Worm (Caenorhabditis elegans): ENCODE results near the gene slcf-2.

Gene slcf-2

ce11 chrX:3424516-3424915 is 30.9 kb downstream of the slcf-2 start, which contains the start of gene ZK813.6:
Gene ZK813.6, plus strand, starts transcription at chrX:3424816.
- TF ChIP-seq F37B4.10 (GFP tag; IDR thresholded peaks at IDR 0.05) (no peak), ztf-22 (GFP tag; optimal IDR thresholded peaks at IDR 0.05) (no peak), lsl-1 (GFP tag; optimal IDR thresholded peaks at IDR 0.05) (no peak), cebp-2 (GFP tag; IDR thresholded peaks at IDR 0.05) (no peak)

- TF ChIP-seq ztf-25 (GFP tag; IDR thresholded peaks at IDR 0.05) (no peak), ZK185.1 (tag; optimal IDR thresholded peaks at IDR 0.05; ENCODE audit: poor library complexity, severe bottlenecking) (no peak), B0035.1 (tag; optimal IDR thresholded peaks at IDR 0.05) (no peak), madf-6 (GFP tag; IDR thresholded peaks at IDR 0.05) (no peak), efl-1 (GFP tag; optimal IDR thresholded peaks at IDR 0.05) (no peak), bed-2 (GFP tag; IDR thresholded peaks at IDR 0.05) (no peak), egl-18 (GFP tag; IDR thresholded peaks at IDR 0.05) (no peak), hmg-1.2 (GFP tag; IDR thresholded peaks at IDR 0.05) (no peak), Y67H2A.10 (GFP tag; conservative IDR thresholded peaks at IDR 0.05) (no peak), sea-2 (GFP tag; IDR thresholded peaks at IDR 0.05) (no peak), F57C9.4 (tag; optimal IDR thresholded peaks at IDR 0.05) (no peak)
Measured at ce11 chrX:3429122-3429521, 35.5 kb downstream of the slcf-2 start.

- TF ChIP-seq hrde-1 (tag; optimal IDR thresholded peaks at IDR 0.05; ENCODE audit: borderline replicate concordance) (no peak), ztf-22 (GFP tag; optimal IDR thresholded peaks at IDR 0.05) (no peak), unc-62 (GFP tag; optimal IDR thresholded peaks at IDR 0.05) (no peak), hsf-1 (GFP tag; IDR thresholded peaks at IDR 0.05) (no peak), hmg-20 (GFP tag; IDR thresholded peaks at IDR 0.05) (no peak), nfya-1 (tag; optimal IDR thresholded peaks at IDR 0.05; ENCODE audit: borderline replicate concordance, insufficient read depth) (no peak), dpff-1 (tag; optimal IDR thresholded peaks at IDR 0.05) (no peak), nfyb-1 (GFP tag; IDR thresholded peaks at IDR 0.05) (no peak), lsl-1 (GFP tag; optimal IDR thresholded peaks at IDR 0.05) (no peak), hmg-1.2 (GFP tag; IDR thresholded peaks at IDR 0.05) (no peak), hlh-12 (tag; optimal IDR thresholded peaks at IDR 0.05) (no peak), somi-1 (GFP tag; optimal IDR thresholded peaks at IDR 0.05) (no peak), lin-26 (GFP tag; IDR thresholded peaks at IDR 0.05) (no peak), Y95B8A.8 (GFP tag; IDR thresholded peaks at IDR 0.05) (no peak), die-1 (tag; optimal IDR thresholded peaks at IDR 0.05) (no peak), lin-35 (GFP tag; optimal IDR thresholded peaks at IDR 0.05) (no peak), F55B11.4 (tag; optimal IDR thresholded peaks at IDR 0.05; ENCODE audit: borderline replicate concordance, insufficient read depth) (no peak), lir-1 (GFP tag; conservative IDR thresholded peaks at IDR 0.05) (no peak), akir-1 (GFP tag; optimal IDR thresholded peaks at IDR 0.05) (no peak)
Measured at ce11 chrX:3430020-3430419, 36.4 kb downstream of the slcf-2 start, which contains the start of gene ZK813.4. Gene ZK813.4, minus strand, starts transcription at chrX:3430120.

- TF ChIP-seq mes-4 (tag; optimal IDR thresholded peaks at IDR 0.05) (no peak), ZK185.1 (tag; optimal IDR thresholded peaks at IDR 0.05; ENCODE audit: poor library complexity, severe bottlenecking) (no peak), ccch-3 (GFP tag; optimal IDR thresholded peaks at IDR 0.05) (no peak), madf-6 (GFP tag; IDR thresholded peaks at IDR 0.05) (no peak), K12H6.12 (tag; optimal IDR thresholded peaks at IDR 0.05) (no peak), nhr-90 (tag; optimal IDR thresholded peaks at IDR 0.05) (no peak), tlf-1 (GFP tag; optimal IDR thresholded peaks at IDR 0.05) (no peak), F57C9.4 (tag; optimal IDR thresholded peaks at IDR 0.05) (no peak), B0261.1 (tag; optimal IDR thresholded peaks at IDR 0.05) (no peak), F49E8.2 (tag; optimal IDR thresholded peaks at IDR 0.05; ENCODE audit: insufficient read depth) (no peak), die-1 (tag; optimal IDR thresholded peaks at IDR 0.05) (no peak), D2030.7 (GFP tag; IDR thresholded peaks at IDR 0.05) (no peak), sea-2 (GFP tag; IDR thresholded peaks at IDR 0.05) (no peak), lin-54 (GFP tag; optimal IDR thresholded peaks at IDR 0.05) (no peak), Y56A3A.18 (GFP tag; IDR thresholded peaks at IDR 0.05) (no peak), nfyb-1 (GFP tag; IDR thresholded peaks at IDR 0.05) (no peak)
Measured at ce11 chrX:3439823-3440222, 46.2 kb downstream of the slcf-2 start.

Data from whole organism, young adult.